Worm (Caenorhabditis elegans): ENCODE results near the gene sumv-1.

- TF ChIP-seq zfh-2 (GFP tag; conservative IDR thresholded peaks at IDR 0.05) (no peak), pha-4 (tag; optimal IDR thresholded peaks at IDR 0.05) (no peak), T07F8.4 (tag; optimal IDR thresholded peaks at IDR 0.05) (no peak), egrh-3 (GFP tag; IDR thresholded peaks at IDR 0.05) (no peak), nfya-1 (tag; optimal IDR thresholded peaks at IDR 0.05; ENCODE audit: borderline replicate concordance, insufficient read depth) (no peak), K11D2.4 (GFP tag; IDR thresholded peaks at IDR 0.05) (no peak)
Observed at ce11 chrIII:5274250-5274649, 20.3 kb upstream of the sumv-1 start.

All from whole organism, young adult.